Comparison of ENCODE assay signal across 5 worm cellular contexts in the genomic region with DNA sequence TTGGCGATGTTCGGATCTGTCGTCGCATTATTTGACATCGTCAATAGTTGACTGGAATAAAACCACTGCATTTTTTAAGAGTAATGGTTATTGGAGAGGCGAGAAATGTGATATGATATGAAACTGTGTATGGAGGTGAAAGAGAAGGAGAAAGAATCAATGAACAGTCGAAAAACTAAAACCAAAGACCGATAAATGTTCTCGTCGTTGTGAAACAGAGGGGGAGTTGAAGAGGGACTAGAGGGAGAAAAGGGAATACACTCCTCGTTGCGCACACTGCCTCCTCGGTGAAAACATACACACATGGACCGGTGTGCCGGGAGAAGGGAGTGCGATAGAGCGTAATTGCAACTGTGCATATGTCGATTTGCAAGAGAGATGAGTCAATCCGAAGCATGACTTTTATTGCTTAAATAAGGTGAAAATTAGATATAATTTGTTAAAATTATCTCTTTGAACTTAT.
TF ChIP-seq lines count a peak whose summit lies in the region.

TSS of gene sym-4 (minus strand) at position 51 of the 463 bp plus-strand sequence.

TF ChIP-seq in whole organism, L1 larva, 84 proteins besides CTCF, POLR2A, EP300 and RAD21 (continues in another document):
- peak; percentile 56 for TF ChIP-seq F16B12.6 (tag; optimal IDR thresholded peaks at IDR 0.05; lab: Kevin White, UChicago)
- peak; percentile 94 for TF ChIP-seq nhr-85 (tag; lab: Kevin White, UChicago)
- no peak for TF ChIP-seq zag-1 (tag; optimal IDR thresholded peaks at IDR 0.05; lab: Kevin White, UChicago)
- peak; percentile 68 for TF ChIP-seq pag-3 (tag; optimal IDR thresholded peaks at IDR 0.05; lab: Kevin White, UChicago; ENCODE audit: borderline replicate concordance, insufficient read depth)
- TF ChIP-seq sptf-1 (tag; optimal IDR thresholded peaks at IDR 0.05; lab: Kevin White, UChicago), result no peak
- peak; percentile 86 for TF ChIP-seq dsc-1 (tag; optimal IDR thresholded peaks at IDR 0.05; lab: Kevin White, UChicago)
- no peak for TF ChIP-seq tlp-1 (tag; optimal IDR thresholded peaks at IDR 0.05; lab: Kevin White, UChicago)
- TF ChIP-seq hlh-17 (GFP tag; optimal IDR thresholded peaks at IDR 0.05; lab: Kevin White, UChicago; ENCODE audit: borderline replicate concordance), result no peak
- peak; percentile 57 for TF ChIP-seq ceh-8 (GFP tag; optimal IDR thresholded peaks at IDR 0.05; lab: Kevin White, UChicago)
- no peak for TF ChIP-seq fkh-4 (tag; optimal IDR thresholded peaks at IDR 0.05; lab: Kevin White, UChicago; ENCODE audit: borderline replicate concordance)
- peak; percentile 96 for TF ChIP-seq nhr-20 (tag; optimal IDR thresholded peaks at IDR 0.05; lab: Kevin White, UChicago)
- peak; percentile 82 to 92 for TF ChIP-seq lin-35 (GFP tag; optimal IDR thresholded peaks at IDR 0.05; lab: Kevin White, UChicago)
- peak; percentile 81 for TF ChIP-seq ztf-4 (tag; optimal IDR thresholded peaks at IDR 0.05; lab: Kevin White, UChicago)
- TF ChIP-seq hlh-4 (tag; optimal IDR thresholded peaks at IDR 0.05; lab: Kevin White, UChicago), result no peak
- peak; percentile 79 for TF ChIP-seq snpc-4 (tag; optimal IDR thresholded peaks at IDR 0.05; lab: Kevin White, UChicago)
- peak; percentile 44; the same call in 1 of the 2 replicates for TF ChIP-seq ceh-88 (GFP tag; IDR thresholded peaks at IDR 0.05; lab: Robert Waterston, UW)

TF ChIP-seq in whole organism, L3 larva, 47 proteins besides CTCF, POLR2A, EP300 and RAD21 (continues in another document):
- TF ChIP-seq ama-1 (optimal IDR thresholded peaks at IDR 0.05; lab: Kevin White, UChicago) (peak; percentile 69), tbx-2 (tag; optimal IDR thresholded peaks at IDR 0.05; lab: Kevin White, UChicago) (peak; percentile 68), nhr-43 (tag; optimal IDR thresholded peaks at IDR 0.05; lab: Kevin White, UChicago; ENCODE audit: poor library complexity, severe bottlenecking) (peak; percentile 94), unc-39 (tag; optimal IDR thresholded peaks at IDR 0.05; lab: Kevin White, UChicago) (no peak), nhr-11 (tag; optimal IDR thresholded peaks at IDR 0.05; lab: Kevin White, UChicago) (peak; percentile 63), fkh-10 (GFP tag; optimal IDR thresholded peaks at IDR 0.05; lab: Kevin White, UChicago) (peak; percentile 61), egl-5 (tag; optimal IDR thresholded peaks at IDR 0.05; lab: Kevin White, UChicago) (peak; percentile 61), R02D3.7 (tag; optimal IDR thresholded peaks at IDR 0.05; lab: Kevin White, UChicago) (peak; percentile 69), jun-1 (tag; optimal IDR thresholded peaks at IDR 0.05; lab: Kevin White, UChicago) (peak; percentile 90), ceh-9 (tag; optimal IDR thresholded peaks at IDR 0.05; lab: Kevin White, UChicago) (no peak), nfya-1 (tag; optimal IDR thresholded peaks at IDR 0.05; lab: Kevin White, UChicago; ENCODE audit: insufficient read depth) (peak; percentile 91), ztf-4 (tag; optimal IDR thresholded peaks at IDR 0.05; lab: Kevin White, UChicago) (peak; percentile 29), ceh-28 (tag; optimal IDR thresholded peaks at IDR 0.05; lab: Kevin White, UChicago) (peak; percentile 88), ztf-11 (tag; optimal IDR thresholded peaks at IDR 0.05; lab: Kevin White, UChicago) (no peak), daf-12 (tag; optimal IDR thresholded peaks at IDR 0.05; lab: Kevin White, UChicago) (no peak), zag-1 (tag; optimal IDR thresholded peaks at IDR 0.05; lab: Kevin White, UChicago) (no peak), nhr-25 (tag; optimal IDR thresholded peaks at IDR 0.05; lab: Kevin White, UChicago) (peak; percentile 97)

TF ChIP-seq in whole organism, early embryonic, 17 proteins besides CTCF, POLR2A, EP300 and RAD21:
- TF ChIP-seq ceh-13 (GFP tag; optimal IDR thresholded peaks at IDR 0.05; lab: Kevin White, UChicago) (no peak), F13C5.2 (tag; optimal IDR thresholded peaks at IDR 0.05; lab: Kevin White, UChicago) (peak; percentile 76)

TF ChIP-seq in whole organism, midembryonic, 9 proteins besides CTCF, POLR2A, EP300 and RAD21:
- TF ChIP-seq ztf-23 (GFP tag; IDR thresholded peaks at IDR 0.05; lab: Robert Waterston, UW), result 0 out of 2 replicates have a peak, but pooled peaks have one; percentile 38
- no peak for TF ChIP-seq med-1 (GFP tag; optimal IDR thresholded peaks at IDR 0.05; lab: Kevin White, UChicago; ENCODE audit: insufficient read depth)
- TF ChIP-seq tab-1 (GFP tag; IDR thresholded peaks at IDR 0.05; lab: Robert Waterston, UW), result no peak
- peak; percentile 65 for TF ChIP-seq cog-1 (tag; optimal IDR thresholded peaks at IDR 0.05; lab: Kevin White, UChicago)
- 0 out of 2 replicates have a peak, but pooled peaks have one; percentile 37 for TF ChIP-seq flt-1 (GFP tag; IDR thresholded peaks at IDR 0.05; lab: Robert Waterston, UW)
- TF ChIP-seq ztf-29 (GFP tag; IDR thresholded peaks at IDR 0.05; lab: Robert Waterston, UW), result no peak
- TF ChIP-seq T22C8.4 (GFP tag; IDR thresholded peaks at IDR 0.05; lab: Robert Waterston, UW), result no peak
- no peak for TF ChIP-seq ref-1 (GFP tag; conservative IDR thresholded peaks at IDR 0.05; lab: Robert Waterston, UW)
- TF ChIP-seq klf-2 (GFP tag; conservative IDR thresholded peaks at IDR 0.05; lab: Robert Waterston, UW), result no peak

TF ChIP-seq in whole organism, young adult, 124 proteins besides CTCF, POLR2A, EP300 and RAD21 (continues in another document):
- no peak for TF ChIP-seq nhr-27 (tag; optimal IDR thresholded peaks at IDR 0.05; lab: Kevin White, UChicago)
- peak; percentile 77 for TF ChIP-seq chd-7 (tag; optimal IDR thresholded peaks at IDR 0.05; lab: Kevin White, UChicago)
- no peak for TF ChIP-seq bed-2 (GFP tag; IDR thresholded peaks at IDR 0.05; lab: Robert Waterston, UW)
- TF ChIP-seq B0336.3 (GFP tag; IDR thresholded peaks at IDR 0.05; lab: Robert Waterston, UW), result peak; percentile 89
- no peak for TF ChIP-seq dpff-1 (tag; optimal IDR thresholded peaks at IDR 0.05; lab: Kevin White, UChicago)
- TF ChIP-seq egl-18 (GFP tag; IDR thresholded peaks at IDR 0.05; lab: Robert Waterston, UW), result no peak
- peak; percentile 82 for TF ChIP-seq athp-1 (tag; optimal IDR thresholded peaks at IDR 0.05; lab: Kevin White, UChicago)
- no peak for TF ChIP-seq B0019.2 (GFP tag; conservative IDR thresholded peaks at IDR 0.05; lab: Robert Waterston, UW)
- no peak for TF ChIP-seq ceh-40 (GFP tag; IDR thresholded peaks at IDR 0.05; lab: Robert Waterston, UW)
- no peak for TF ChIP-seq T26A5.8 (tag; optimal IDR thresholded peaks at IDR 0.05; lab: Kevin White, UChicago)
- TF ChIP-seq gei-17 (GFP tag; optimal IDR thresholded peaks at IDR 0.05; lab: Kevin White, UChicago), result peak; percentile 64
- TF ChIP-seq F23B12.7 (tag; optimal IDR thresholded peaks at IDR 0.05; lab: Kevin White, UChicago; ENCODE audit: insufficient read depth), result peak; percentile 63
- no peak for TF ChIP-seq madf-3 (GFP tag; IDR thresholded peaks at IDR 0.05; lab: Robert Waterston, UW)
- no peak for TF ChIP-seq Y95B8A.8 (GFP tag; IDR thresholded peaks at IDR 0.05; lab: Robert Waterston, UW)
- no peak for TF ChIP-seq hmg-20 (GFP tag; IDR thresholded peaks at IDR 0.05; lab: Robert Waterston, UW)
- no peak for TF ChIP-seq attf-6 (GFP tag; IDR thresholded peaks at IDR 0.05; lab: Robert Waterston, UW)
- TF ChIP-seq dpl-1 (GFP tag; optimal IDR thresholded peaks at IDR 0.05; lab: Kevin White, UChicago), result no peak
- TF ChIP-seq ztf-6 (GFP tag; IDR thresholded peaks at IDR 0.05; lab: Robert Waterston, UW), result no peak
- peak; percentile 98 for TF ChIP-seq ets-4 (GFP tag; optimal IDR thresholded peaks at IDR 0.05; lab: Kevin White, UChicago)
- peak; percentile 63 for TF ChIP-seq sptf-2 (GFP tag; optimal IDR thresholded peaks at IDR 0.05; lab: Kevin White, UChicago)
- TF ChIP-seq madf-6 (GFP tag; IDR thresholded peaks at IDR 0.05; lab: Robert Waterston, UW), result no peak
- TF ChIP-seq hmg-1.2 (GFP tag; IDR thresholded peaks at IDR 0.05; lab: Robert Waterston, UW), result peak; percentile 91
- no peak for TF ChIP-seq snpc-4 (GFP tag; optimal IDR thresholded peaks at IDR 0.05; lab: Kevin White, UChicago)
- TF ChIP-seq snpc-4 (tag; optimal IDR thresholded peaks at IDR 0.05; lab: Kevin White, UChicago), result peak; percentile 4 to 79 (median 66)
- TF ChIP-seq sdz-38 (tag; optimal IDR thresholded peaks at IDR 0.05; lab: Kevin White, UChicago), result no peak
- peak; percentile 95 for TF ChIP-seq dox-1 (GFP tag; IDR thresholded peaks at IDR 0.05; lab: Robert Waterston, UW)
- no peak for TF ChIP-seq unc-62 (GFP tag; optimal IDR thresholded peaks at IDR 0.05; lab: Kevin White, UChicago)
- no peak for TF ChIP-seq lsl-1 (GFP tag; optimal IDR thresholded peaks at IDR 0.05; lab: Kevin White, UChicago)
- TF ChIP-seq bed-1 (GFP tag; IDR thresholded peaks at IDR 0.05; lab: Robert Waterston, UW), result no peak
- TF ChIP-seq madf-8 (GFP tag; conservative IDR thresholded peaks at IDR 0.05; lab: Robert Waterston, UW), result no peak
- TF ChIP-seq hlh-26 (GFP tag; conservative IDR thresholded peaks at IDR 0.05; lab: Robert Waterston, UW), result no peak
- no peak for TF ChIP-seq F52B5.7 (tag; optimal IDR thresholded peaks at IDR 0.05; lab: Kevin White, UChicago)
- no peak for TF ChIP-seq nfya-1 (tag; optimal IDR thresholded peaks at IDR 0.05; lab: Kevin White, UChicago; ENCODE audit: borderline replicate concordance, insufficient read depth)
- peak; percentile 24 for TF ChIP-seq tlf-1 (GFP tag; optimal IDR thresholded peaks at IDR 0.05; lab: Kevin White, UChicago)
- TF ChIP-seq mes-4 (tag; optimal IDR thresholded peaks at IDR 0.05; lab: Kevin White, UChicago), result no peak
- peak; percentile 69 for TF ChIP-seq let-607 (tag; optimal IDR thresholded peaks at IDR 0.05; lab: Kevin White, UChicago)
- peak; percentile 67 for TF ChIP-seq ZK185.1 (tag; optimal IDR thresholded peaks at IDR 0.05; lab: Kevin White, UChicago; ENCODE audit: poor library complexity, severe bottlenecking)
- peak; percentile 98 for TF ChIP-seq attf-5 (GFP tag; optimal IDR thresholded peaks at IDR 0.05; lab: Kevin White, UChicago)
- TF ChIP-seq fkh-3 (tag; optimal IDR thresholded peaks at IDR 0.05; lab: Kevin White, UChicago), result no peak
- peak; percentile 30 for TF ChIP-seq B0261.1 (tag; optimal IDR thresholded peaks at IDR 0.05; lab: Kevin White, UChicago)
- TF ChIP-seq F22D6.2 (tag; optimal IDR thresholded peaks at IDR 0.05; lab: Kevin White, UChicago), result no peak
- peak; percentile 59 for TF ChIP-seq die-1 (tag; optimal IDR thresholded peaks at IDR 0.05; lab: Kevin White, UChicago)
- no peak for TF ChIP-seq F10E7.11 (tag; optimal IDR thresholded peaks at IDR 0.05; lab: Kevin White, UChicago)
- no peak for TF ChIP-seq ccch-3 (GFP tag; optimal IDR thresholded peaks at IDR 0.05; lab: Kevin White, UChicago)
- TF ChIP-seq ceh-100 (GFP tag; IDR thresholded peaks at IDR 0.05; lab: Robert Waterston, UW), result no peak
- no peak for TF ChIP-seq nfya-2 (GFP tag; IDR thresholded peaks at IDR 0.05; lab: Robert Waterston, UW)

Comparison
In these comparisons a context has a peak if more than half of its experiments do, and no peak if none do; other contexts are left out.
1. Of the 8 proteins assayed by ChIP-seq in both whole organism, young adult and whole organism, L1 larva: peak only in whole organism, young adult: none; only in whole organism, L1 larva: dpl-1 and unc-130; in both: efl-1, nhr-90 and snpc-4; in neither: 2; mixed calls (peak in some experiments, not most) for 1.